Worm (Caenorhabditis elegans): ENCODE measurements around the gene sre-28.

DNA sequence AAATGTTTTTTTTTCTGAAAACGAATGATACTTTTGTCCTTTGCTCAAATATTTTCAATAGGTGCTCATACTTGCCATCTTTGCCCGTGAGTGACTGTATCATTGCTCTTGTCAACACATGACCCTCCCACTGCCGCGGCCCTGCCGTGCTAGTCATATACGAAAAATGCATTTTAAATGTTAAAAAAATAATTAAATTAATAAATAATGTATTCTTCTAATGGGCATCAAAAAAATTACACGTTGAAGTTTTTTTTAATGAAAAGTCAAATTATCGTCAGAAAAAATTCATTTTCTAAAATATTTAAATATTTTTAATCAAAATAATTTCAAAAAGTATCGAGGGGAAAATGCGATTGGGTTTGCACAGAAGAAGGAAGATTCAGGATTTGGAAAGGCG, 21.7 kb upstream of the sre-28 start, which contains the start of gene C50H2.7:
- TF ChIP-seq unc-62 (GFP tag; optimal IDR thresholded peaks at IDR 0.05) = no peak
- no peak for TF ChIP-seq fos-1 (tag; optimal IDR thresholded peaks at IDR 0.05)
- TF ChIP-seq nhr-237 (tag; optimal IDR thresholded peaks at IDR 0.05) = no peak
- TF ChIP-seq lin-39 (tag; optimal IDR thresholded peaks at IDR 0.05) = no peak
